Fruit fly (Drosophila melanogaster): ENCODE results near the gene CG13000.

dm6 chrX:16918767-16919336 is 29.4 kb downstream of the CG13000 start:
- TF ChIP-seq ttk (optimal IDR thresholded peaks at IDR 0.05) (no peak), Sin3A (optimal IDR thresholded peaks at IDR 0.05) (no peak), h (optimal IDR thresholded peaks at IDR 0.05) (no peak), psq (optimal IDR thresholded peaks at IDR 0.05) (no peak), insv (optimal IDR thresholded peaks at IDR 0.05) (no peak), Myc (optimal IDR thresholded peaks at IDR 0.05) (no peak)

All from Kc167 (cell line).